Worm (Caenorhabditis elegans) whole organism, L3 larva: ENCODE data around the gene parp-2.

Experiments
- aly-2 ChIP-seq: fragments of 150-350 bp; optimal IDR thresholded peaks from 2 replicates; lab custom pipeline; 2014; ENCODE audit warnings: missing biosample characterization, missing genetic modification characterization
- elt-2 ChIP-seq: sonication (generic microtip); optimal IDR thresholded peaks from 2 replicates; lab custom pipeline; 2016; ENCODE audit warnings: missing genetic modification reagents, mild to moderate bottlenecking, missing genetic modification characterization, missing compliant biosample characterization
- jun-1 ChIP-seq: fragments of 150-350 bp; optimal IDR thresholded peaks from 2 replicates; lab custom pipeline; 2014; ENCODE audit warnings: missing biosample characterization, missing genetic modification reagents, missing genetic modification characterization
- nhr-11 ChIP-seq: fragments of 150-350 bp; optimal IDR thresholded peaks from 2 replicates; lab custom pipeline; 2014; ENCODE audit warnings: missing biosample characterization, missing genetic modification characterization
- snpc-4 ChIP-seq: fragments of 150-350 bp; optimal IDR thresholded peaks from 2 replicates; lab custom pipeline; 2014; ENCODE audit warnings: missing biosample characterization, missing genetic modification characterization
- unc-62 ChIP-seq: fragments of 150-350 bp; sonication (generic microtip); optimal IDR thresholded peaks from 4 replicates; lab custom pipeline; 2014; ENCODE audit warnings: missing biosample characterization, missing genetic modification reagents, missing genetic modification characterization

DNA sequence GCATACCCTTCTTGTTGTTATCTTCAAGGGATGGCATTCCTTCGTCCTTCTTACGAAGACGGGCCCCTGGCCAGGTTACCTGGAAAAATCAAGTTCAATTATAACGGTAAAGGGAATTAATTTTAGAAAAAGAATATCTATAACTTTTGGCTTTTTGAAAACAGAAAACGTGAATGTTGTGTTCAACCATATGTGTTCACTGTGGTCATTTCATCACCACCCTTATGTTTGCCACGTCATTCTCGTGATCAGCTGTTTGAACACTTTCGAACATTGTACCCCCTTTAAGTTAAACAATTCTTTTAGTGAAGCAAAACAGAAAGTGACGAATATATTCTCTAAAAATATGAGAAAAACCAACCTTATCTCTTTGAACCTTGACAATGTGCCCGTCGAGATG lies 25.9 kb downstream of the parp-2 start:
- TF ChIP-seq unc-62 (no peak), elt-2 (tag; lab: Kevin White, UChicago) (no peak), snpc-4 (no peak), nhr-11 (no peak), jun-1 (tag; lab: Kevin White, UChicago) (no peak), aly-2 (no peak)
